Worm (Caenorhabditis elegans) whole organism, L2 larva: Measurements from ENCODE around the gene pkc-3.

Source experiments
- R02D3.7 ChIP-seq: fragments of 150-350 bp; optimal IDR thresholded peaks from 2 replicates; lab custom pipeline; 2014; ENCODE audit warnings: missing biosample characterization, missing genetic modification characterization
- dmd-4 ChIP-seq: sonication (generic microtip); optimal IDR thresholded peaks from 2 replicates; lab custom pipeline; 2017; ENCODE audit warnings: missing biosample characterization, missing genetic modification characterization
- egl-27 ChIP-seq: sonication (generic microtip); optimal IDR thresholded peaks from 3 replicates; lab custom pipeline; 2017; ENCODE audit warnings: missing biosample characterization, missing genetic modification reagents, missing genetic modification characterization
- elt-1 ChIP-seq: fragments of 150-350 bp; optimal IDR thresholded peaks from 2 replicates; lab custom pipeline; 2014; ENCODE audit warnings: missing biosample characterization, missing genetic modification characterization
- fos-1 ChIP-seq: fragments of 150-350 bp; optimal IDR thresholded peaks from 2 replicates; lab custom pipeline; 2014; ENCODE audit warnings: missing biosample characterization, missing genetic modification characterization
- lin-11 ChIP-seq: fragments of 150-350 bp; sonication (generic microtip); optimal IDR thresholded peaks from 2 replicates; lab custom pipeline; 2014; ENCODE audit warnings: missing biosample characterization, missing genetic modification characterization, inconsistent platforms, mixed read lengths
- lin-13 ChIP-seq: fragments of 150-350 bp; optimal IDR thresholded peaks from 2 replicates; lab custom pipeline; 2014; ENCODE audit warnings: missing biosample characterization, missing genetic modification reagents, missing genetic modification characterization
- nhr-6 ChIP-seq: fragments of 150-350 bp; optimal IDR thresholded peaks from 2 replicates; lab custom pipeline; 2014; ENCODE audit warnings: missing biosample characterization, missing genetic modification characterization
- unc-62 ChIP-seq: fragments of 150-350 bp; optimal IDR thresholded peaks from 2 replicates; lab custom pipeline; 2014; ENCODE audit warnings: missing biosample characterization, missing genetic modification reagents, missing genetic modification characterization
- zag-1 ChIP-seq: fragments of 150-350 bp; optimal IDR thresholded peaks from 2 replicates; lab custom pipeline; 2014; ENCODE audit warnings: missing biosample characterization, missing genetic modification characterization
- ztf-11 ChIP-seq: sonication (generic microtip); optimal IDR thresholded peaks from 2 replicates; lab custom pipeline; 2017; ENCODE audit warnings: missing biosample characterization, missing genetic modification characterization

DNA sequence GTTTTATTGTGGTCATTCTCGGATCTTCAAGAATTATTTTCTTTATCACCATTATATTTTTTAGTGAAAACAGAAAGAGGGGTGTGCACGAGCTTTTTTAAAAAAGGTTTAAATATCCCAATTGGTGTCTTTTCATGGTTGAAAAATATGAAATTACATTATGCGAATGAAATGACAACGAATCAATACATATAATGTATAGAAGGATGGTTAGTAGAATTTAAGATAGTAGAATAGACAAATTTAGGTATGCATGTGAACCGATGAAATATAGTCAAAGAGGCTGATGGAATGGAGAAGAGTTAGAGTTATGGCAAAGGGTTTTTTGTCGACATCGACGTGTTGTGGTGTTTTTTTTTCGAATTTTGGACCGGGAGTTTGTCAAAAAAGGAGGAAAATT, 15.3 kb upstream of the pkc-3 start:
- TF ChIP-seq lin-13 (GFP tag; lab: Kevin White, UChicago): no peak
- TF ChIP-seq fos-1 (tag; lab: Kevin White, UChicago): no peak
- TF ChIP-seq dmd-4: no peak
- TF ChIP-seq nhr-6 (tag; lab: Kevin White, UChicago): no peak
- TF ChIP-seq unc-62: no peak
- no peak for TF ChIP-seq elt-1 (tag; lab: Kevin White, UChicago)
- TF ChIP-seq ztf-11 (tag; lab: Kevin White, UChicago): no peak
- TF ChIP-seq egl-27 (tag; lab: Kevin White, UChicago): no peak
- no peak for TF ChIP-seq zag-1 (tag; lab: Kevin White, UChicago)
- no peak for TF ChIP-seq lin-11 (tag; lab: Kevin White, UChicago)
- no peak for TF ChIP-seq R02D3.7 (tag; lab: Kevin White, UChicago)
